Worm (Caenorhabditis elegans): Measurements from ENCODE around the gene F40G9.7.

Gene F40G9.7

ce11 chrIII:178126-178525 is 12.6 kb downstream of the F40G9.7 start:
- no peak for TF ChIP-seq mls-2 (tag; optimal IDR thresholded peaks at IDR 0.05)
- TF ChIP-seq tbx-8 (GFP tag; optimal IDR thresholded peaks at IDR 0.05) = peak; percentile 23

ce11 chrIII:179123-179592 is 13.7 kb downstream of the F40G9.7 start, which contains the start of gene F40G9.6:
Gene F40G9.6 (plus strand): TSS chrIII:179542.
- TF ChIP-seq nhr-28 (tag; optimal IDR thresholded peaks at IDR 0.05) (no peak), ces-1 (GFP tag; optimal IDR thresholded peaks at IDR 0.05) (no peak), mep-1 (tag; optimal IDR thresholded peaks at IDR 0.05) (no peak), ztf-11 (tag; optimal IDR thresholded peaks at IDR 0.05) (no peak), sptf-1 (tag; optimal IDR thresholded peaks at IDR 0.05) (no peak), hlh-1 (tag; optimal IDR thresholded peaks at IDR 0.05) (no peak), cnd-1 (tag; optimal IDR thresholded peaks at IDR 0.05) (peak; percentile 60), nhr-2 (tag; optimal IDR thresholded peaks at IDR 0.05) (peak; percentile 32), snpc-4 (tag; optimal IDR thresholded peaks at IDR 0.05) (no peak), nhr-12 (tag; optimal IDR thresholded peaks at IDR 0.05) (no peak), ham-2 (GFP tag; optimal IDR thresholded peaks at IDR 0.05) (no peak), sem-2 (GFP tag; optimal IDR thresholded peaks at IDR 0.05) (no peak), pha-4 (tag; optimal IDR thresholded peaks at IDR 0.05) (no peak), zip-8 (tag; optimal IDR thresholded peaks at IDR 0.05) (peak; percentile 67), flh-1 (GFP tag; optimal IDR thresholded peaks at IDR 0.05) (no peak), tbx-8 (GFP tag; optimal IDR thresholded peaks at IDR 0.05) (no peak), drap-1 (GFP tag; optimal IDR thresholded peaks at IDR 0.05) (no peak), elt-3 (tag; optimal IDR thresholded peaks at IDR 0.05) (no peak), mab-5 (tag; optimal IDR thresholded peaks at IDR 0.05) (no peak), lsy-2 (tag; optimal IDR thresholded peaks at IDR 0.05) (no peak), ceh-39 (tag; optimal IDR thresholded peaks at IDR 0.05) (no peak), ceh-83 (GFP tag; optimal IDR thresholded peaks at IDR 0.05) (no peak), unc-62 (GFP tag; optimal IDR thresholded peaks at IDR 0.05) (no peak), bed-3 (GFP tag; optimal IDR thresholded peaks at IDR 0.05) (no peak), mls-2 (tag; optimal IDR thresholded peaks at IDR 0.05) (peak; percentile 38), M03D4.4 (tag; optimal IDR thresholded peaks at IDR 0.05) (no peak), lin-13 (tag; optimal IDR thresholded peaks at IDR 0.05) (no peak)

DNA sequence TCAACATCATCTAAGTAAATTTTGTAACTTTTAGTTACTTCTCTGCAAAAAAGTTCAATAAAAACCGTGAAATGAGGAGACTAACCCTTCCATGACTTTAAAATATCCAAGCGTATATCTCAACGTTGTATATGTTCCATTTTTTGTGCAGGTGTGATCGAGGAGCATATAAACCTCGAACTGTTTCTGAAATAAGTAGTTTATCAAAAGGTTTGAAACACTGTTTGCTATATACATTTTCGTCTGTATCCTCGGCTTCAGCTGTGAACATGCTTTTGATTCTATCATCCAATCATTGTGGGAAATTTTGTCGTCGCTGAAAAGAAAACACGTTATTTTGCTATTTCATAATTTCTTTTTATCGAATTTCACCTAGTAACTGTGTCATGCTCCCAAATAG is 15.5 kb downstream of the F40G9.7 start, which contains the start of gene F40G9.5:
TSS of gene F40G9.5 (plus strand) at position 301 of the 400 bp plus-strand sequence.
- no peak for TF ChIP-seq pha-4 (tag; optimal IDR thresholded peaks at IDR 0.05)
- TF ChIP-seq bed-3 (GFP tag; optimal IDR thresholded peaks at IDR 0.05) = no peak
- TF ChIP-seq flh-1 (GFP tag; optimal IDR thresholded peaks at IDR 0.05) = no peak
- no peak for TF ChIP-seq elt-1 (tag; optimal IDR thresholded peaks at IDR 0.05; ENCODE audit: borderline replicate concordance, insufficient read depth)
- TF ChIP-seq mab-5 (tag; optimal IDR thresholded peaks at IDR 0.05) = no peak
- no peak for TF ChIP-seq tbx-8 (GFP tag; optimal IDR thresholded peaks at IDR 0.05)

- no peak for TF ChIP-seq drap-1 (GFP tag; optimal IDR thresholded peaks at IDR 0.05)
- TF ChIP-seq hlh-1 (tag; optimal IDR thresholded peaks at IDR 0.05) = no peak
- TF ChIP-seq elt-3 (tag; optimal IDR thresholded peaks at IDR 0.05) = no peak
- TF ChIP-seq mep-1 (tag; optimal IDR thresholded peaks at IDR 0.05) = no peak
- no peak for TF ChIP-seq nhr-76 (tag; optimal IDR thresholded peaks at IDR 0.05)
- no peak for TF ChIP-seq cnd-1 (tag; optimal IDR thresholded peaks at IDR 0.05)
- no peak for TF ChIP-seq bed-3 (GFP tag; optimal IDR thresholded peaks at IDR 0.05)
- no peak for TF ChIP-seq flh-1 (GFP tag; optimal IDR thresholded peaks at IDR 0.05)
- no peak for TF ChIP-seq unc-39 (tag; optimal IDR thresholded peaks at IDR 0.05)
- no peak for TF ChIP-seq blmp-1 (tag; optimal IDR thresholded peaks at IDR 0.05)
- no peak for TF ChIP-seq mls-2 (tag; optimal IDR thresholded peaks at IDR 0.05)
- no peak for TF ChIP-seq ztf-11 (tag; optimal IDR thresholded peaks at IDR 0.05)
- no peak for TF ChIP-seq ceh-43 (GFP tag; optimal IDR thresholded peaks at IDR 0.05)
- TF ChIP-seq zip-8 (tag; optimal IDR thresholded peaks at IDR 0.05) = no peak
- no peak for TF ChIP-seq unc-62 (GFP tag; optimal IDR thresholded peaks at IDR 0.05)
- TF ChIP-seq ham-2 (GFP tag; optimal IDR thresholded peaks at IDR 0.05) = no peak
- TF ChIP-seq snpc-4 (tag; optimal IDR thresholded peaks at IDR 0.05) = no peak
Observed at ce11 chrIII:182080-182479, 16.6 kb downstream of the F40G9.7 start, which contains the start of gene F40G9.15. Gene F40G9.15 (plus strand): TSS chrIII:182380.

ce11 chrIII:183072-183471 is 17.6 kb downstream of the F40G9.7 start:
- TF ChIP-seq mls-2 (tag; optimal IDR thresholded peaks at IDR 0.05) (no peak), lin-13 (tag; optimal IDR thresholded peaks at IDR 0.05) (no peak)

All from whole organism, mixed stage, embryonic.